Fruit fly (Drosophila melanogaster): ENCODE data around the gene mab-21.

Gene mab-21

DNA sequence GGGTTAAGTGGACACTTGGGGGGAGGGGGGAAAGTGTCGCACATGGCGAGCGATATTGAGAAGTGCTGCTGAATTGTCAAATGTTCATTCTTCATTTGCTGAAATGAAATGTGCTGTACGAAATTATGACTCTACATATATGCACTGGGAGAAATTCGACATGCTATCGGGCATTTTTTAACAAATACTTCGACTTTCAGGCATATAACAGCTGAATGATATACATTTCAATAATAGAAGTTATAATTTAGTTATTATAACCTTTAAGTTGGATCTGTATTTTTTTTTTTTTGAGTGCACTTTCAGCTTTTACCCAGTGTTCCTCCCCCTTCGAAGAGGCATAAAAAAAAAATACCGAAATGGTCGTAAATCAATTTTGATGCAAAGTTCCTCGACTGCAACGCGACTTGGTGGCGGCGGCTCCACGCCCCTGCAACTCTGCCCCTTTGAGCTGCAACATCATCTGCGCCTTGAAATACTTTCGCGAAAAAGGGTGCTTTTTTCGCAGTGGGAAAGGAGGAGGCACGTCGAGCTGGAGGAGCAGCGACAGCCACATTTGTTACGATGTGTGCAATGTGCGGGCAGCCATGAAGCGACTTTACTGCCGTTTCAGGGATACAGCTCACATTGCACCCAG, 39.5 kb downstream of the mab-21 start (continued):
- no peak for TF ChIP-seq Camta (GFP tag; optimal IDR thresholded peaks at IDR 0.05)
- TF ChIP-seq yki (optimal IDR thresholded peaks at IDR 0.05): no peak
- TF ChIP-seq hbn (GFP tag; IDR thresholded peaks at IDR 0.05; ENCODE audit: partially characterized antibody): no peak
- TF ChIP-seq prd (optimal IDR thresholded peaks at IDR 0.05): no peak
- TF ChIP-seq prd (GFP tag; IDR thresholded peaks at IDR 0.05): peak; percentile 68; the same call in 2 of the 3 replicates
- no peak for TF ChIP-seq B-H1 (GFP tag; IDR thresholded peaks at IDR 0.05)
- TF ChIP-seq eyg (GFP tag; optimal IDR thresholded peaks at IDR 0.05): no peak
- TF ChIP-seq CG10543 (GFP tag; optimal IDR thresholded peaks at IDR 0.05): no peak
- peak; percentile 50 for TF ChIP-seq dmrt11E (tag; optimal IDR thresholded peaks at IDR 0.05)
- TF ChIP-seq zen2 (GFP tag; IDR thresholded peaks at IDR 0.05; ENCODE audit: partially characterized antibody): no peak
- no peak for TF ChIP-seq NFAT (GFP tag; IDR thresholded peaks at IDR 0.05)
- TF ChIP-seq NC2α (GFP tag; optimal IDR thresholded peaks at IDR 0.05): no peak
- no peak for TF ChIP-seq CHES-1-like (GFP tag; optimal IDR thresholded peaks at IDR 0.05)
- no peak for TF ChIP-seq CG12942 (GFP tag; optimal IDR thresholded peaks at IDR 0.05)
- peak; percentile 35 for TF ChIP-seq CG12391 (tag; optimal IDR thresholded peaks at IDR 0.05)
- peak in 1 of 3 experiments; percentile 31 for TF ChIP-seq lola (GFP tag; optimal IDR thresholded peaks at IDR 0.05)
- TF ChIP-seq sens-2 (GFP tag; IDR thresholded peaks at IDR 0.05): no peak
- peak; percentile 32 for TF ChIP-seq Xbp1 (GFP tag; optimal IDR thresholded peaks at IDR 0.05)
- peak in 1 of 2 experiments; percentile 37 for TF ChIP-seq Hr51 (GFP tag; optimal IDR thresholded peaks at IDR 0.05)
- peak; percentile 50; the same call in 1 of the 2 replicates for TF ChIP-seq ttk (GFP tag; IDR thresholded peaks at IDR 0.05)
- TF ChIP-seq wor (GFP tag; IDR thresholded peaks at IDR 0.05): no peak
- peak; percentile 51 for TF ChIP-seq phol (tag; optimal IDR thresholded peaks at IDR 0.05)
- TF ChIP-seq Fer2 (tag; optimal IDR thresholded peaks at IDR 0.05): no peak
- TF ChIP-seq chif (GFP tag; optimal IDR thresholded peaks at IDR 0.05): peak in 1 of 2 experiments; percentile 24
- TF ChIP-seq CG13296 (GFP tag; optimal IDR thresholded peaks at IDR 0.05): no peak
- TF ChIP-seq Ptx1 (GFP tag; IDR thresholded peaks at IDR 0.05): peak; percentile 36; the same call in 1 of the 2 replicates
- TF ChIP-seq CG10654 (GFP tag; optimal IDR thresholded peaks at IDR 0.05): peak; percentile 12
- no peak for TF ChIP-seq MESR4 (GFP tag; optimal IDR thresholded peaks at IDR 0.05)
- peak; percentile 63 for TF ChIP-seq gem (tag; optimal IDR thresholded peaks at IDR 0.05)
- peak; percentile 45; the same call in 1 of the 2 replicates for TF ChIP-seq CG14667 (GFP tag; IDR thresholded peaks at IDR 0.05)
- no peak for TF ChIP-seq Eip74EF (GFP tag; optimal IDR thresholded peaks at IDR 0.05)
- TF ChIP-seq zfh2 (GFP tag; optimal IDR thresholded peaks at IDR 0.05): no peak
- peak; percentile 17 for TF ChIP-seq PHDP (tag; optimal IDR thresholded peaks at IDR 0.05)
- TF ChIP-seq CG11456 (GFP tag; IDR thresholded peaks at IDR 0.05): no peak
- TF ChIP-seq CG15269 (tag; optimal IDR thresholded peaks at IDR 0.05): peak; percentile 4
- peak; percentile 2 for TF ChIP-seq Ssrp (tag; optimal IDR thresholded peaks at IDR 0.05)
- TF ChIP-seq grau (tag; optimal IDR thresholded peaks at IDR 0.05): peak; percentile 18
- TF ChIP-seq mam (GFP tag; optimal IDR thresholded peaks at IDR 0.05): no peak
- peak; percentile 21; the same call in 1 of the 2 replicates for TF ChIP-seq E2f1 (GFP tag; IDR thresholded peaks at IDR 0.05)
- no peak for TF ChIP-seq al (GFP tag; IDR thresholded peaks at IDR 0.05)
- TF ChIP-seq CG11247 (GFP tag; IDR thresholded peaks at IDR 0.05): no peak
- TF ChIP-seq unpg (GFP tag; optimal IDR thresholded peaks at IDR 0.05): peak; percentile 39
- TF ChIP-seq CG12769 (tag; optimal IDR thresholded peaks at IDR 0.05): peak; percentile 12
- peak; percentile 3 for TF ChIP-seq CoRest (tag; optimal IDR thresholded peaks at IDR 0.05)
- TF ChIP-seq CG13624 (GFP tag; optimal IDR thresholded peaks at IDR 0.05): no peak
- no peak for TF ChIP-seq CG3065 (GFP tag; optimal IDR thresholded peaks at IDR 0.05)
- no peak for TF ChIP-seq Side (GFP tag; optimal IDR thresholded peaks at IDR 0.05)
- no peak for TF ChIP-seq so (GFP tag; IDR thresholded peaks at IDR 0.05)
- peak; percentile 28 for TF ChIP-seq sens (GFP tag)
- 0 out of 2 replicates have a peak, but pooled peaks have one; percentile 37 for TF ChIP-seq CG10366 (GFP tag; IDR thresholded peaks at IDR 0.05)
